Worm (Caenorhabditis elegans): ENCODE measurements around the gene ZK892.3.

DNA sequence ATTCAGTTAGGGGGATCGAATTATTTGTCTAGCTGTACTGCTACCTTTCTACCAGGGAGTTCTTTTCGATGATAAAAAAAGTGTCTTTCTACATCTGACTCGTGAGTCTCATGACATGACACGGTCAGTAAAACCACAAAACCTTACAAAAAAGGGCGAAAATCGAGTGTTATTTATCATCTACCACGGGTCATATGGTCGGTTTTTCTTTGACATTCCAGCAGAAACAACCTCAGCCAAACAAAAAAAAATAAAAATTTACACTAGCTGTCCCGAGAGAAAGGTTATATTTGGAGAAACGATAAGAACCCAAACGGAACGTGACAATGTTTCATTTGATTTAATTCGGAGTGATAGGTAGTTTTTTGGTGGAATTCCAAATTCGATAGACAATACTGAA lies 18.0 kb downstream of the ZK892.3 start:
- TF ChIP-seq Y53G8AR.9 (GFP tag; conservative IDR thresholded peaks at IDR 0.05) (no peak), him-1 (tag; optimal IDR thresholded peaks at IDR 0.05) (no peak)

All from whole organism, young adult.